Fruit fly (Drosophila melanogaster) whole organism, embryonic: ENCODE data around the gene betaTub65B.
A peak's percentile ranks its signal among the peaks of the same experiment; 100 is the strongest.

Experiments used
- Ada2b ChIP-seq: fragments of 200-800 bp; sonication (Bioruptor generic); IDR thresholded peaks from 2 replicates; pipeline ENCODE4 v1.3.6; 2022; ENCODE audit warnings: missing biosample characterization, missing genetic modification characterization
- CG1024 ChIP-seq: fragments of 200-800 bp; sonication (Bioruptor generic); IDR thresholded peaks from 2 replicates; pipeline ENCODE4 v1.3.6; 2022; ENCODE audit warnings: missing biosample characterization, missing genetic modification characterization
- CG15479 ChIP-seq: fragments of 200-800 bp; sonication (Bioruptor generic); optimal IDR thresholded peaks from 3 replicates; lab custom pipeline; 2019; ENCODE audit warnings: missing biosample characterization, mild to moderate bottlenecking, missing genetic modification characterization, moderate library complexity
- CG15601 ChIP-seq: fragments of 200-800 bp; sonication (Bioruptor generic); optimal IDR thresholded peaks from 3 replicates; lab custom pipeline; 2019; ENCODE audit warnings: missing biosample characterization, mild to moderate bottlenecking, missing genetic modification characterization, moderate library complexity
- CG1602 ChIP-seq: fragments of 200-800 bp; sonication (Bioruptor generic); optimal IDR thresholded peaks from 3 replicates; lab custom pipeline; 2016; ENCODE audit warnings: missing biosample characterization, missing genetic modification characterization
- CG16863 ChIP-seq: fragments of 200-800 bp; sonication (Bioruptor generic); optimal IDR thresholded peaks from 3 replicates; lab custom pipeline; 2016; ENCODE audit warnings: missing biosample characterization, missing genetic modification characterization
- CG1832 ChIP-seq: fragments of 200-800 bp; sonication (Bioruptor generic); optimal IDR thresholded peaks from 2 replicates; lab custom pipeline; 2017; ENCODE audit warnings: missing biosample characterization, mild to moderate bottlenecking, missing genetic modification characterization, inconsistent platforms
- CG2875 ChIP-seq: fragments of 200-800 bp; sonication (Bioruptor generic); optimal IDR thresholded peaks from 2 replicates; lab custom pipeline; 2017; ENCODE audit warnings: missing biosample characterization, mild to moderate bottlenecking, missing genetic modification characterization, missing genetic modification reagents
- CG33557 ChIP-seq: fragments of 200-800 bp; sonication (Bioruptor generic); optimal IDR thresholded peaks from 2 replicates; lab custom pipeline; 2019; ENCODE audit warnings: missing biosample characterization, mild to moderate bottlenecking, missing genetic modification characterization, moderate library complexity
- CG34224 ChIP-seq: fragments of 200-800 bp; sonication (Bioruptor generic); IDR thresholded peaks from 3 replicates; pipeline ENCODE4 v1.3.6; 2022; ENCODE audit warnings: missing biosample characterization, missing genetic modification characterization; ENCODE audit not compliant: partially characterized antibody
- CG3838 ChIP-seq: fragments of 200-800 bp; sonication (Bioruptor generic); optimal IDR thresholded peaks from 3 replicates; lab custom pipeline; 2016; ENCODE audit warnings: missing biosample characterization, missing genetic modification characterization
- CG4730 ChIP-seq: fragments of 200-800 bp; sonication (Bioruptor generic); IDR thresholded peaks from 2 replicates; pipeline ENCODE4 v1.3.6; 2022; ENCODE audit warnings: missing biosample characterization, missing genetic modification characterization
- CG4854 ChIP-seq: fragments of 200-800 bp; sonication (Bioruptor generic); optimal IDR thresholded peaks from 2 replicates; lab custom pipeline; 2016; ENCODE audit warnings: missing biosample characterization, missing genetic modification characterization, inconsistent platforms
- CG6791 ChIP-seq: fragments of 200-800 bp; sonication (Bioruptor generic); IDR thresholded peaks from 3 replicates; pipeline ENCODE4 v1.3.6; 2022; ENCODE audit warnings: missing biosample characterization, missing genetic modification characterization; ENCODE audit not compliant: partially characterized antibody
- CG6813 ChIP-seq: fragments of 200-800 bp; sonication (Bioruptor generic); optimal IDR thresholded peaks from 2 replicates; lab custom pipeline; 2017; ENCODE audit warnings: missing biosample characterization, missing genetic modification characterization, mild to moderate bottlenecking, moderate library complexity, missing genetic modification reagents
- CG8478 ChIP-seq: fragments of >200 bp; optimal IDR thresholded peaks from 2 replicates; lab custom pipeline; 2018
- CG9215 ChIP-seq: fragments of 200-800 bp; sonication (Bioruptor generic); IDR thresholded peaks from 2 replicates; pipeline ENCODE4 v1.3.6; 2022; ENCODE audit warnings: missing biosample characterization, missing genetic modification characterization
- CoRest ChIP-seq: fragments of 200-800 bp; sonication (Bioruptor generic); optimal IDR thresholded peaks from 3 replicates; lab custom pipeline; 2018; ENCODE audit warnings: missing biosample characterization, mild to moderate bottlenecking, missing genetic modification characterization, moderate library complexity
- D19A ChIP-seq: fragments of 200-800 bp; optimal IDR thresholded peaks from 3 replicates; lab custom pipeline; 2019; ENCODE audit warnings: missing biosample characterization, mild to moderate bottlenecking, missing genetic modification characterization, moderate library complexity
- Dip3 ChIP-seq: fragments of 200-800 bp; sonication (Bioruptor generic); optimal IDR thresholded peaks from 3 replicates; lab custom pipeline; 2016; ENCODE audit warnings: missing biosample characterization, missing genetic modification characterization
- Drgx ChIP-seq: fragments of 200-800 bp; sonication (Bioruptor generic); IDR thresholded peaks from 2 replicates; pipeline ENCODE4 v1.3.6; 2022; ENCODE audit warnings: missing biosample characterization, missing genetic modification characterization
- Ets97D ChIP-seq: fragments of 200-800 bp; sonication (Bioruptor generic); optimal IDR thresholded peaks from 3 replicates; lab custom pipeline; 2016; ENCODE audit warnings: missing biosample characterization, missing genetic modification characterization
- HLHmδ ChIP-seq: fragments of 200-800 bp; sonication (Bioruptor generic); optimal IDR thresholded peaks from 2 replicates; lab custom pipeline; 2018; ENCODE audit warnings: missing biosample characterization, mild to moderate bottlenecking, missing genetic modification characterization, moderate library complexity
- Hey ChIP-seq: fragments of 200-800 bp; sonication (Bioruptor generic); optimal IDR thresholded peaks from 3 replicates; lab custom pipeline; 2018; ENCODE audit warnings: missing biosample characterization, mild to moderate bottlenecking, missing genetic modification characterization
- Hr39 ChIP-seq: fragments of >200 bp; optimal IDR thresholded peaks from 2 replicates; lab custom pipeline; 2017
- Hr51 ChIP-seq, 2 experiments: fragments of 200-800 bp; sonication (Bioruptor generic); optimal IDR thresholded peaks; 2 replicates in 1 of 2; 3 replicates in 1 of 2; lab custom pipeline; 2016 to 2018; ENCODE audit warnings: missing biosample characterization in 2 of 2, missing genetic modification characterization in 2 of 2, mild to moderate bottlenecking in 1 of 2, moderate library complexity in 1 of 2
- Max ChIP-seq: fragments of 200-800 bp; sonication (Bioruptor generic); optimal IDR thresholded peaks from 2 replicates; lab custom pipeline; 2016; ENCODE audit warnings: missing biosample characterization, mild to moderate bottlenecking, missing genetic modification characterization
- Sox102F ChIP-seq: fragments of 200-800 bp; sonication (Bioruptor generic); optimal IDR thresholded peaks from 2 replicates; lab custom pipeline; 2018; ENCODE audit warnings: missing biosample characterization, mild to moderate bottlenecking, missing genetic modification characterization, moderate library complexity
- Ssrp ChIP-seq: fragments of 200-800 bp; sonication (Bioruptor generic); optimal IDR thresholded peaks from 2 replicates; lab custom pipeline; 2018; ENCODE audit warnings: missing biosample characterization, mild to moderate bottlenecking, missing genetic modification characterization, moderate library complexity
- Usf ChIP-seq: fragments of 200-800 bp; sonication (Bioruptor generic); optimal IDR thresholded peaks from 2 replicates; lab custom pipeline; 2017; ENCODE audit warnings: missing genotype, missing biosample characterization, missing genetic modification characterization
- Xrp1 ChIP-seq: fragments of 200-800 bp; sonication (Bioruptor generic); IDR thresholded peaks from 2 replicates; pipeline ENCODE4 v1.3.6; 2022; ENCODE audit warnings: missing biosample characterization, missing genetic modification characterization
- aop ChIP-seq: fragments of 200-800 bp; sonication (Bioruptor generic); IDR thresholded peaks from 2 replicates; pipeline ENCODE4 v1.3.6; 2022; ENCODE audit warnings: missing biosample characterization, missing genetic modification characterization
- bbx ChIP-seq: fragments of 200-800 bp; sonication (Bioruptor generic); IDR thresholded peaks from 2 replicates; pipeline ENCODE4 v1.3.6; 2022; ENCODE audit warnings: missing biosample characterization, missing genetic modification characterization; ENCODE audit not compliant: partially characterized antibody
- bcd ChIP-seq: fragments of 200-800 bp; sonication (Bioruptor generic); optimal IDR thresholded peaks from 2 replicates; lab custom pipeline; 2017; ENCODE audit warnings: missing biosample characterization, mild to moderate bottlenecking, missing genetic modification characterization
- bigmax ChIP-seq: fragments of 200-800 bp; sonication (Bioruptor generic); optimal IDR thresholded peaks from 2 replicates; lab custom pipeline; 2018; ENCODE audit warnings: missing biosample characterization, mild to moderate bottlenecking, missing genetic modification characterization
- dimm ChIP-seq: fragments of 200-800 bp; sonication (Bioruptor generic); IDR thresholded peaks from 2 replicates; pipeline ENCODE4 v1.3.6; 2022; ENCODE audit warnings: missing biosample characterization, missing genetic modification characterization
- gfzf ChIP-seq: fragments of 200-800 bp; sonication (Bioruptor generic); optimal IDR thresholded peaks from 2 replicates; lab custom pipeline; 2016; ENCODE audit warnings: missing biosample characterization, mild to moderate bottlenecking, missing genetic modification characterization, moderate library complexity
- grau ChIP-seq: fragments of 200-800 bp; optimal IDR thresholded peaks from 3 replicates; lab custom pipeline; 2019; ENCODE audit warnings: missing biosample characterization, mild to moderate bottlenecking, missing genetic modification characterization, moderate library complexity
- h ChIP-seq: fragments of >200 bp; optimal IDR thresholded peaks from 2 replicates; lab custom pipeline; 2017
- ken ChIP-seq: fragments of 200-800 bp; sonication (Bioruptor generic); IDR thresholded peaks from 3 replicates; pipeline ENCODE4 v1.3.6; 2022; ENCODE audit warnings: missing biosample characterization, missing genetic modification characterization
- nmo ChIP-seq: fragments of 200-800 bp; sonication (Bioruptor generic); optimal IDR thresholded peaks from 2 replicates; lab custom pipeline; 2018; ENCODE audit warnings: missing biosample characterization, mild to moderate bottlenecking, missing genetic modification characterization, moderate library complexity
- ro ChIP-seq: fragments of 200-800 bp; sonication (Bioruptor generic); IDR thresholded peaks from 2 replicates; pipeline ENCODE4 v1.3.6; 2022; ENCODE audit warnings: missing biosample characterization, missing genetic modification characterization
- seq ChIP-seq: fragments of 200-800 bp; sonication (Bioruptor generic); IDR thresholded peaks from 2 replicates; pipeline ENCODE4 v1.3.6; 2022; ENCODE audit warnings: missing biosample characterization, missing genetic modification characterization
- shn ChIP-seq: fragments of 200-800 bp; sonication (Bioruptor generic); optimal IDR thresholded peaks from 3 replicates; lab custom pipeline; 2016; ENCODE audit warnings: missing biosample characterization, missing genetic modification characterization
- sima ChIP-seq: fragments of 200-800 bp; sonication (Bioruptor generic); optimal IDR thresholded peaks from 2 replicates; lab custom pipeline; 2016; ENCODE audit warnings: missing biosample characterization, missing genetic modification characterization
- sqz ChIP-seq: fragments of 200-800 bp; sonication (Bioruptor generic); optimal IDR thresholded peaks from 3 replicates; lab custom pipeline; 2018; ENCODE audit warnings: missing biosample characterization, mild to moderate bottlenecking, missing genetic modification characterization
- toy ChIP-seq: fragments of 200-800 bp; sonication (Bioruptor generic); IDR thresholded peaks from 2 replicates; pipeline ENCODE4 v1.3.6; 2022; ENCODE audit warnings: missing biosample characterization, missing genetic modification characterization
- vvl ChIP-seq: fragments of 200-800 bp; sonication (Bioruptor generic); IDR thresholded peaks from 2 replicates; pipeline ENCODE4 v1.3.6; 2022; ENCODE audit warnings: missing biosample characterization, missing genetic modification characterization
- zen ChIP-seq: fragments of 200-800 bp; sonication (Bioruptor generic); optimal IDR thresholded peaks from 3 replicates; lab custom pipeline; 2018; ENCODE audit warnings: missing biosample characterization, mild to moderate bottlenecking, missing genetic modification characterization, moderate library complexity

The betaTub65B gene

dm6 chr3L:6496053-6496921 is 34.2 kb upstream of the betaTub65B start (continued):
- TF ChIP-seq zen (tag; lab: Kevin White, UChicago) = peak; percentile 39
- TF ChIP-seq Max (GFP tag; lab: Kevin White, UChicago) = no peak
- no peak for TF ChIP-seq Usf (GFP tag; lab: Kevin White, UChicago)
- TF ChIP-seq dimm (GFP tag; lab: Robert Waterston, UW) = no peak
- TF ChIP-seq bbx (GFP tag; lab: Robert Waterston, UW) = no peak
- no peak for TF ChIP-seq CG16863
- peak; percentile 74 for TF ChIP-seq CG8478 (lab: Kevin White, UChicago)
- no peak for TF ChIP-seq CG1024 (GFP tag; lab: Robert Waterston, UW)
- TF ChIP-seq seq (GFP tag; lab: Robert Waterston, UW) = no peak
- no peak for TF ChIP-seq HLHmδ (GFP tag; lab: Kevin White, UChicago)
- TF ChIP-seq CG4730 = peak; percentile 14; the same call in 1 of the 2 replicates
- TF ChIP-seq ken = no peak
- TF ChIP-seq Hey (tag; lab: Kevin White, UChicago) = no peak
- no peak for TF ChIP-seq shn (GFP tag; lab: Kevin White, UChicago)
- no peak for TF ChIP-seq CG34224 (GFP tag; lab: Robert Waterston, UW)
- TF ChIP-seq, all 482 proteins: peak for 37

dm6 chr3L:6496922-6497232 is 33.7 kb upstream of the betaTub65B start:
- TF ChIP-seq bcd (GFP tag; lab: Kevin White, UChicago) = no peak
- no peak for TF ChIP-seq gfzf
- TF ChIP-seq Sox102F = peak; percentile 1
- no peak for TF ChIP-seq Ada2b (GFP tag; lab: Robert Waterston, UW)
- no peak for TF ChIP-seq sima (GFP tag; lab: Kevin White, UChicago)
- TF ChIP-seq nmo = no peak
- TF ChIP-seq ro (GFP tag; lab: Robert Waterston, UW) = no peak
- TF ChIP-seq sqz (GFP tag; lab: Kevin White, UChicago) = no peak
- TF ChIP-seq grau (tag; lab: Kevin White, UChicago) = no peak
- TF ChIP-seq CG8478 (lab: Kevin White, UChicago) = no peak
- TF ChIP-seq CG6813 (GFP tag; lab: Kevin White, UChicago) = no peak
- TF ChIP-seq CG2875 (GFP tag; lab: Kevin White, UChicago) = no peak
- TF ChIP-seq Xrp1 (GFP tag; lab: Robert Waterston, UW) = no peak
- no peak for TF ChIP-seq CG9215 (GFP tag; lab: Robert Waterston, UW)
- no peak for TF ChIP-seq CG15479 (GFP tag; lab: Kevin White, UChicago)
- no peak for TF ChIP-seq CG1832 (GFP tag; lab: Kevin White, UChicago)
- TF ChIP-seq Hr39 = no peak
- no peak for TF ChIP-seq Ssrp (tag; lab: Kevin White, UChicago)
- TF ChIP-seq bbx (GFP tag; lab: Robert Waterston, UW) = no peak
- peak; percentile 51; the same call in 1 of the 2 replicates for TF ChIP-seq Drgx (GFP tag; lab: Robert Waterston, UW)
- TF ChIP-seq bigmax (GFP tag; lab: Kevin White, UChicago) = no peak
- no peak for TF ChIP-seq CG3838 (GFP tag; lab: Kevin White, UChicago)
- peak in 1 of 2 experiments; percentile 9 for TF ChIP-seq Hr51 (GFP tag; optimal IDR thresholded peaks at IDR 0.05; lab: Kevin White, UChicago)
- TF ChIP-seq aop = no peak
- no peak for TF ChIP-seq CG1602 (GFP tag; lab: Kevin White, UChicago)
- TF ChIP-seq h (lab: Kevin White, UChicago) = no peak
- no peak for TF ChIP-seq CoRest (tag; lab: Kevin White, UChicago)
- TF ChIP-seq D19A (tag; lab: Kevin White, UChicago) = peak; percentile 45
- TF ChIP-seq CG6791 = no peak
- TF ChIP-seq toy (GFP tag; lab: Robert Waterston, UW) = no peak
- TF ChIP-seq CG15601 (tag; lab: Kevin White, UChicago) = no peak
- no peak for TF ChIP-seq Ets97D (GFP tag; lab: Kevin White, UChicago)
- TF ChIP-seq CG4854 (GFP tag; lab: Kevin White, UChicago) = no peak
- no peak for TF ChIP-seq Dip3 (GFP tag; lab: Kevin White, UChicago)
- peak; percentile 46; the same call in 1 of the 2 replicates for TF ChIP-seq vvl
- no peak for TF ChIP-seq CG33557
